Fruit fly (Drosophila melanogaster): ENCODE results near the gene CG15306.

DNA sequence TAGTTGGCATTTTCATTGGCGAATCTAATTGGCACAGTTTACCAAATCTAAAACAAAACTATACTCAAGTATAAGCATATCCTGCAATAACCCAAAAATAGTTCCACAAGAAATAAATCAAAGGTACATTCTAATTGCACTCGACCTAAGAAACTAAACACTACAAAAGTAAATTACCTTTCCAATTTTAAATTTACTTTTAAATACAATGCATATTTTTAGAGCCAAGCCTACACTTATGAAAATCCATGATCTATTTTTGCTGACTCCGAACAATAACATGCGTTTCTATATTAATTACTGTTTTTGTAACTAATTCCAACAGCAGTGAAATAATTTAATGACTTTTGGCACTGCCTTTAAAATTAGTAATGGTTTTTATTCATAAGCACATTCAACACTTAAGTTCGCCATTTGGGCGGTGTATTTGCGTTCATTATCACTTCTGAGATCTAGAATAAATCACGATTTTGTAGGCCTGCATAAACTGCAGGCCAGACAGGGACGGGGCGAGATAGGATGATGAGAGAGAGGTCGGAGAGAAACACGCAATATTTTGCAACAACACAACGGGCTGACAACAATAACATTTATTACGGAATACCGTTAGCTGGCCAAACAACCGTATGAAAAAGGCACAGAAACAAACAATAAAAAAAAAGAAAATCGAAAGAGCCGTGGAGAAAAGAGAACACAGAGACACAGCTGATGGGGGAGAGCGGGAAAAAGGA lies 6.6 kb downstream of the CG15306 start:
- no peak for TF ChIP-seq CG8478 (optimal IDR thresholded peaks at IDR 0.05)
- no peak for TF ChIP-seq pan (optimal IDR thresholded peaks at IDR 0.05)
- TF ChIP-seq Dll (optimal IDR thresholded peaks at IDR 0.05) = no peak
